Worm (Caenorhabditis elegans) whole organism, L1 larva: ENCODE measurements around the gene chc-1.

ENCODE experiments used
- elt-2 ChIP-seq: sonication (generic microtip); optimal IDR thresholded peaks from 2 replicates; lab custom pipeline; 2016; ENCODE audit warnings: missing genetic modification characterization, mild to moderate bottlenecking, inconsistent platforms, missing compliant biosample characterization, missing genetic modification reagents
- fkh-10 ChIP-seq: sonication (generic microtip); optimal IDR thresholded peaks from 2 replicates; lab custom pipeline; 2017; ENCODE audit warnings: missing biosample characterization, missing genetic modification reagents, missing genetic modification characterization
- fos-1 ChIP-seq: fragments of 150-350 bp; optimal IDR thresholded peaks from 2 replicates; lab custom pipeline; 2014; ENCODE audit warnings: missing biosample characterization, missing genetic modification characterization
- lin-39 ChIP-seq: fragments of 150-350 bp; optimal IDR thresholded peaks from 2 replicates; lab custom pipeline; 2014; ENCODE audit warnings: missing biosample characterization, missing genetic modification reagents, missing genetic modification characterization
- nhr-28 ChIP-seq: fragments of 150-350 bp; optimal IDR thresholded peaks from 2 replicates; lab custom pipeline; 2014; ENCODE audit warnings: missing biosample characterization, missing genetic modification characterization
- nhr-76 ChIP-seq: sonication (generic microtip); optimal IDR thresholded peaks from 2 replicates; lab custom pipeline; 2017; ENCODE audit warnings: missing biosample characterization, missing genetic modification characterization
- pag-3 ChIP-seq: sonication (generic microtip); optimal IDR thresholded peaks from 2 replicates; lab custom pipeline; 2017; ENCODE audit warnings: missing genetic modification characterization, mild to moderate bottlenecking, missing compliant biosample characterization, antibody characterized with exemption, borderline replicate concordance; ENCODE audit not compliant: insufficient read depth
- unc-130 ChIP-seq: fragments of 150-350 bp; optimal IDR thresholded peaks from 2 replicates; lab custom pipeline; 2017; ENCODE audit warnings: missing biosample characterization, missing genetic modification characterization, inconsistent platforms
- zag-1 ChIP-seq: fragments of 150-350 bp; optimal IDR thresholded peaks from 2 replicates; lab custom pipeline; 2014; ENCODE audit warnings: missing biosample characterization, missing genetic modification characterization

DNA sequence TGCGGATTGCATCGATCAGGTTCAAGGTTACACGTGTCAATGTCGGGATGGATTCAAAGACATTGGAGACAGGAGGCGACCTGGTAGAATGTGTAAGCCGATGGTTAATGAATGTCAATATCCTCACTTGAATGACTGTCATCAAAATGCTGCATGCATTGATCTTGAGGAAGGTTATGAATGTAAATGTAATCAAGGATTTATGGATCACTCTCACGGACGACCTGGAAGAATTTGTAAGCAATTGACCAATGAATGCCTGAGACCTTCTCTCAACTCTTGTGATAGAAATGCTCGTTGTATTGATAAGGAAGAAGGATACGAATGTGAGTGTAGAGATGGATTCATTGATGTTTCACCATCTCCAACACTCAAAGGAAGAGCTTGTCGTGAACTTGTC lies 25.6 kb upstream of the chc-1 start:
- TF ChIP-seq nhr-28 (tag; lab: Kevin White, UChicago) (no peak), pag-3 (tag; lab: Kevin White, UChicago) (no peak), lin-39 (tag; lab: Kevin White, UChicago) (no peak), elt-2 (no peak), zag-1 (tag; lab: Kevin White, UChicago) (no peak), unc-130 (no peak), fkh-10 (GFP tag; lab: Kevin White, UChicago) (no peak), nhr-76 (tag; lab: Kevin White, UChicago) (no peak), fos-1 (no peak)
